Worm (Caenorhabditis elegans): ENCODE data around the gene pdf-2.

pdf-2 gene

DNA sequence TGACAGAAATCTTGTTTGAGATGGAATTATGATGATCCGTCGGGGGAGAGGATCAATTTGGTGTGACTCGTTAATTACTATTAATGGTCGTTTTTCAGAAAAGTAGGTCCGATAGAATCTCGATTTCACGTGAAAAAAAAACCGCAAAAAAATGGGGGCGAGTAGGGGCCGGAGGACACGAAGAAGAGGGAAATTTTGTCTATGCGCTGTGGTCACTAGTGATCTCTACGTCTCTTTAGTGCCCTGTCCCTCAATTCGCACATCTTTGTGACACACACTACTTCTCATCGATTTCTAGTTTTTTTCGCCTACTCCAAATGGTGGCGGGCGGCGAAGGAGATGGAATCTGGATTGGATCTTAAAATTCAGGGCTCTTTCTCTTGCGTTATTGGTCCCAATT lies 22.6 kb upstream of the pdf-2 start:
- TF ChIP-seq T22C8.4 (GFP tag; IDR thresholded peaks at IDR 0.05) (no peak), ztf-23 (GFP tag; IDR thresholded peaks at IDR 0.05) (0 out of 2 replicates have a peak, but pooled peaks have one; percentile 28)

DNA sequence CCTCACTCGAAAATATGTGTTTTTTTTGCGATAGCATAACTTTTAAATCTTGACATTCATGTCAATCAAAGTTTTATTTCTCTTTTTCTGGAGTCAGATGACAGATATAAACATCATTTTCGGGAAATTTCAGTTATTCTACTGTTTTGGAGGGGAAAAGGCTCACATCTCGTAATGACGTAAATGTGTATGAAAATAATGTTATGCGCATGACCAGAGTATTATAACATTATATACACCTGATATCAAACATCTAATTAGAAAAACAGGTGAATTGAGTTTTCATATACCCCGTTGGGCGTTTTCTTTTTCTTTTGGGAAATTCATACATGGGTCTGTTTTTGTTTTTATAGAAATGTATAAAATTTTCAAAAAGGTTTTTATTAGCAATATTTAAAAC lies 18.9 kb upstream of the pdf-2 start:
- TF ChIP-seq cog-1 (tag; optimal IDR thresholded peaks at IDR 0.05) (no peak), flt-1 (GFP tag; IDR thresholded peaks at IDR 0.05) (no peak), ztf-23 (GFP tag; IDR thresholded peaks at IDR 0.05) (no peak), ztf-29 (GFP tag; IDR thresholded peaks at IDR 0.05) (no peak), T22C8.4 (GFP tag; IDR thresholded peaks at IDR 0.05) (no peak), klf-2 (GFP tag; conservative IDR thresholded peaks at IDR 0.05) (no peak), tab-1 (GFP tag; IDR thresholded peaks at IDR 0.05) (no peak), ref-1 (GFP tag; conservative IDR thresholded peaks at IDR 0.05) (no peak), med-1 (GFP tag; optimal IDR thresholded peaks at IDR 0.05; ENCODE audit: insufficient read depth) (no peak)

DNA sequence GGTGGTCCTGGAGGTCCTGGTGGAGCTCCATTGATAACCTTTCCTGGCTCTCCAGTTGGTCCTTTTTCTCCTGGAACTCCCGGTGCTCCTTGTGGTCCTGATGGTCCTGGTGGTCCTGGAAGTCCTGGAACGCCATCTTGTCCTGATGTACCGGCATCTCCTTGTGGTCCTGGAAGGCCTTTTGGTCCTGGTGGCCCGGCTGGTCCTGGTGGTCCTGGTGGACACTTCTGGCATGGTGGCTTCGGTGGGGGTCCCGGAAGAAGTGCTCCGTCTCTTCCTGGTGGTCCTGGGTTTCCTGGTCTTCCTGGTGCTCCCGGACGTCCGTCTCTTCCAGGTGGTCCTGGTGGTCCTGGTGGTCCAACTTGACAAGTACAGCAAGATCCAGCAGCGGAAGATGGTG lies 18.3 kb upstream of the pdf-2 start:
- TF ChIP-seq cog-1 (tag; optimal IDR thresholded peaks at IDR 0.05), result no peak
- no peak for TF ChIP-seq tab-1 (GFP tag; IDR thresholded peaks at IDR 0.05)
- no peak for TF ChIP-seq ref-1 (GFP tag; conservative IDR thresholded peaks at IDR 0.05)
- no peak for TF ChIP-seq ztf-29 (GFP tag; IDR thresholded peaks at IDR 0.05)
- TF ChIP-seq T22C8.4 (GFP tag; IDR thresholded peaks at IDR 0.05), result no peak
- no peak for TF ChIP-seq flt-1 (GFP tag; IDR thresholded peaks at IDR 0.05)
- no peak for TF ChIP-seq ztf-23 (GFP tag; IDR thresholded peaks at IDR 0.05)
- no peak for TF ChIP-seq med-1 (GFP tag; optimal IDR thresholded peaks at IDR 0.05; ENCODE audit: insufficient read depth)
- no peak for TF ChIP-seq klf-2 (GFP tag; conservative IDR thresholded peaks at IDR 0.05)

DNA sequence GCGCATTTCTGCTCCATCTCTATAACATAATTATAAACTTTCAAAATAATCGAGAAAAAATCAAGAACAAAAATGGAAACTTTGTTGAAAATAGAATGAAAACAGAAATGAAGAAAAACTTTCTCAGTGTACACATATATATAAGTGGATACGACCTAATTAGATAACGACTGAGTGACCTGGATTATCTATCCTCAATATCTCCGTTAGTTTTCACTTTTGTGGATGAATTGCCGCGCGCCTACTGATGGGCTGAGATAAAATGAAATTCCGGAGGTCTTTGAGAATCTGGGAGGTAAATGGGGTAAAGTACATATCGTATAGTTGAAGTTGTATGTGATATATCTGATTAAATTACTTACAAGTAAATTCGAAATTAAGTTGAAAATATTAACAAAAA lies 17.6 kb upstream of the pdf-2 start, which contains the start of gene dpy-3:
dpy-3 (minus strand) TSS at position 19 of the 400 bp plus-strand sequence.
- TF ChIP-seq tab-1 (GFP tag; IDR thresholded peaks at IDR 0.05), result no peak
- no peak for TF ChIP-seq ref-1 (GFP tag; conservative IDR thresholded peaks at IDR 0.05)
- TF ChIP-seq med-1 (GFP tag; optimal IDR thresholded peaks at IDR 0.05; ENCODE audit: insufficient read depth), result no peak
- no peak for TF ChIP-seq ztf-23 (GFP tag; IDR thresholded peaks at IDR 0.05)
- no peak for TF ChIP-seq ztf-29 (GFP tag; IDR thresholded peaks at IDR 0.05)
- no peak for TF ChIP-seq klf-2 (GFP tag; conservative IDR thresholded peaks at IDR 0.05)
- TF ChIP-seq flt-1 (GFP tag; IDR thresholded peaks at IDR 0.05), result no peak
- no peak for TF ChIP-seq cog-1 (tag; optimal IDR thresholded peaks at IDR 0.05)
- no peak for TF ChIP-seq T22C8.4 (GFP tag; IDR thresholded peaks at IDR 0.05)

DNA sequence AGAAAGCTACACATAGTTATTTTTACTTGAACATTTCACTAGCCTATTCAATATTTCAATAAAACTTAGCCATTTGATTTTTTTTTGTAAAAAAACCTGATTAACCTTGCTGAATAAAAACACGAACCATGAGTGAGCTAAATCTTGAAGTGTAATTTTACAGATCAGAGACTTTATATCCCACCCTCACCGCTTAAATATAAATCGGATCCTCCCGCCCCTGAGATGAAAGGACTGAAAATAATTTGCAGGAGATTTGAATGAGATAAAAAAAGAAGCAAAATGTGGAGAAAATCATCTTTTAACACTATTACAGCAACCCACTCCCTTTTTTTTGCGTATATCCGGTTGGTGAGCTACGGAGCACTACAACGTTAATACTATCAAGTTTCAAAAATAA lies 13.2 kb upstream of the pdf-2 start, which contains the start of gene npax-2:
npax-2 (minus strand) TSS at position 101 of the 400 bp plus-strand sequence.
- TF ChIP-seq ztf-29 (GFP tag; IDR thresholded peaks at IDR 0.05), result no peak
- no peak for TF ChIP-seq T22C8.4 (GFP tag; IDR thresholded peaks at IDR 0.05)
- TF ChIP-seq ztf-23 (GFP tag; IDR thresholded peaks at IDR 0.05), result no peak
- no peak for TF ChIP-seq flt-1 (GFP tag; IDR thresholded peaks at IDR 0.05)
- TF ChIP-seq cog-1 (tag; optimal IDR thresholded peaks at IDR 0.05), result no peak

DNA sequence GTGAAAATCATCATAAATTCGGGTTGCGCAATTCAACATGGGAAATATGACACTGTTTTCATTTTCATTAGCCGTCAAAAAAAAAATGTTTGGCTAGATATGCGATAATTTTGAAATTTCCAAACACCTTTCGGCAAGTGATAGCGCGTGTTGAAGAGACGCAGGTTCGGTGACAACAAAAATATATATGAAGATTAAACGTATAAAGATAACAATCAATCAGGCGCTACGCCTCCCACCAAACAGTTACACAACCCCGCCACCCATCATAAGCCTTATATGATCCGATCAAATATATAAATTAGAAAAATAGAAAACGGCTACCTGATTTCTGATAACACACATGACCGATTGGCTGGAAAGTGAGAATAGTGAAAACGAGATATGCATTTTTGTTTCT lies 11.1 kb upstream of the pdf-2 start:
- TF ChIP-seq T22C8.4 (GFP tag; IDR thresholded peaks at IDR 0.05) (no peak), klf-2 (GFP tag; conservative IDR thresholded peaks at IDR 0.05) (no peak), ztf-23 (GFP tag; IDR thresholded peaks at IDR 0.05) (no peak), med-1 (GFP tag; optimal IDR thresholded peaks at IDR 0.05; ENCODE audit: insufficient read depth) (no peak), tab-1 (GFP tag; IDR thresholded peaks at IDR 0.05) (no peak), ref-1 (GFP tag; conservative IDR thresholded peaks at IDR 0.05) (no peak), flt-1 (GFP tag; IDR thresholded peaks at IDR 0.05) (no peak), ztf-29 (GFP tag; IDR thresholded peaks at IDR 0.05) (no peak), cog-1 (tag; optimal IDR thresholded peaks at IDR 0.05) (no peak)

DNA sequence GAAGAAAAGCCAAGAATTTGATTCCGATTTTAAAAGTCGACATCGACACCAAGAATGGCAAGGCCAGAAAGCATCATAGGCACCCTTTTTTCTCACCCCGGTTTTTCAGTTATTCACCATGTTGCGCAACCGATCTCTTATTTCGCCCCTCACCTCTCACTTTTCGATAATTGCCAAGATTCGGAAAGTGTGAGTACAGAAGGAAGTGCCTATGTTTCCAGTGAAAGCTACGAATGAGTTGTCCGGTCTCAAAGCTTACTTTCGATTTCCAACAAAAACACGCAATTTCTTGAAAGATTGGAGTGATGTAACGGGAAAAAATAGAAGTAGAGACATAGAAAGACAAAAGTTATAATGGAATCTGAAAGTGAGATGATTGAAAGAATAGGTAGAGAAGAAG lies 9.4 kb upstream of the pdf-2 start:
- TF ChIP-seq flt-1 (GFP tag; IDR thresholded peaks at IDR 0.05) (no peak), ztf-23 (GFP tag; IDR thresholded peaks at IDR 0.05) (no peak), med-1 (GFP tag; optimal IDR thresholded peaks at IDR 0.05; ENCODE audit: insufficient read depth) (no peak), tab-1 (GFP tag; IDR thresholded peaks at IDR 0.05) (no peak), klf-2 (GFP tag; conservative IDR thresholded peaks at IDR 0.05) (no peak), cog-1 (tag; optimal IDR thresholded peaks at IDR 0.05) (no peak)

DNA sequence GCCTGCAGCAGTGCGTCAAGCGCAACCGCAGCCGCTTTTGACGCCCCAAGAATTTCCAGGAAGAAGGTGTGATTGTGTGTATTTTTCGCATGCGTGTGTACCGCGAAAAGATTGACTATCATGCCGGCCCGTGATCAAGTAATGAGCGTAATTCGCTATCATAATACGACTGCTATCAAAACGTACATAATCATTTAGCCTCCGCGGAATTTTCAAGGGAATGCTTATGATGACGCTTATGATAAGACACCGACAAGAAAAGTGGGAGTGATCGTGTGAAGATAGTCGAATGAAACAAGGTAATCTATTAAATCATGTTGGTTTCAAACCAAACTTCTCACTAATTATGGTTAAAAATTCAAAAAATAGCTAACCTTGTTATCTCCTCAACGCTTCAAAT lies 5.3 kb upstream of the pdf-2 start:
- TF ChIP-seq ztf-23 (GFP tag; IDR thresholded peaks at IDR 0.05) (no peak), cog-1 (tag; optimal IDR thresholded peaks at IDR 0.05) (no peak)

DNA sequence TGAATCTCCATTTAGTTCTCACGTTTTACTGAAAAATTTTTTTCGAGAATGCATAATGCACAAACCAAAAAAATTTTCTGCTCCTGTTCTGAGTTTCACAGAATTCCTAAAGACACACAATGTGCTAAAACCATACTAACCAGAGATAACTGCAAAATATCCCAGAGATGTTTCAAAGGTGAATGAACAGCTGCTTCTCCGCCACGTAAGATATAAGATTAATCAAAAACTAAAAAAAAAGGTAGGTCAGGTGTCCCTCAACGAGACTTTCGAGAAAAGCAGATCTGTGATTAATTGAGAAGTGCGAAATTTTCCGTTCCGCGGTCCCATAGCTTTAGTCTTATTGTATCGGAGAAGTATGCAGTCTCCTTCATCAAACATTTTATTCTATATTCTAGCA lies 1.6 kb downstream of the pdf-2 start, which contains the start of gene F48B9.3:
F48B9.3 (plus strand) TSS at position 301 of the 400 bp plus-strand sequence.
- TF ChIP-seq tab-1 (GFP tag; IDR thresholded peaks at IDR 0.05), result no peak
- TF ChIP-seq ztf-23 (GFP tag; IDR thresholded peaks at IDR 0.05), result no peak
- TF ChIP-seq flt-1 (GFP tag; IDR thresholded peaks at IDR 0.05), result no peak
- TF ChIP-seq cog-1 (tag; optimal IDR thresholded peaks at IDR 0.05), result no peak
- no peak for TF ChIP-seq klf-2 (GFP tag; conservative IDR thresholded peaks at IDR 0.05)
- no peak for TF ChIP-seq med-1 (GFP tag; optimal IDR thresholded peaks at IDR 0.05; ENCODE audit: insufficient read depth)
- no peak for TF ChIP-seq T22C8.4 (GFP tag; IDR thresholded peaks at IDR 0.05)
- TF ChIP-seq ztf-29 (GFP tag; IDR thresholded peaks at IDR 0.05), result no peak
- no peak for TF ChIP-seq ref-1 (GFP tag; conservative IDR thresholded peaks at IDR 0.05)

DNA sequence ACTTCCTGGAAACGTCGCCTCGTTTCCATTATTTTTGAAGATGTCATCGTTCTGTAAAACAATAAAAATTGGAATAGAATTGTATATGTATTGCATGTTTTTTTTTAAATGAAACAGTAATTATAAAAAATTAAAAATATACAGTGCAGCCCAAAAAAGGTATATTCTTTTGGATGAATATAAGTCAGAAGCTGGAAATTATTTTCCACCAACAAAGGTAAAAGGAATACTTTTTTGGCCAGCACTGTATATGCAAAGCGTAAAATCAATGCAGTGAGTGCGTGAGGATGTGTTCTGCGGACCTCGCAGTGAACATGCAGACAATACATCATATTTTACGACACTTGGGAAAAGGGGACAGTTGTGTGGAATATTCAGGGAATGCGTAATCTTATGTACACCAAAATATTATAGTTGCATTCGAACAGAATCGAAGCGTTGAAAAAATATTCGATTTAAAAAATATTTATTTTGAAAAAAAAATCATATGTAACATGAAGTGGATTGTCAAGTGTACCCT lies 13.2 kb downstream of the pdf-2 start, which contains the start of gene F48B9.8:
F48B9.8 (minus strand) TSS at position 51 of the 520 bp plus-strand sequence.
- peak; percentile 32; the same call in 1 of the 2 replicates for TF ChIP-seq T22C8.4 (GFP tag; IDR thresholded peaks at IDR 0.05)
- no peak for TF ChIP-seq ztf-29 (GFP tag; IDR thresholded peaks at IDR 0.05)
